Worm (Caenorhabditis elegans) whole organism, L3 larva: ENCODE results near the gene F11D11.12.

Experiments used
- aly-2 ChIP-seq: fragments of 150-350 bp; optimal IDR thresholded peaks from 2 replicates; lab custom pipeline; 2014; ENCODE audit warnings: missing biosample characterization, missing genetic modification characterization
- ama-1 ChIP-seq: fragments of 150-350 bp; optimal IDR thresholded peaks from 2 replicates; lab custom pipeline; 2018
- elt-3 ChIP-seq, 3 experiments: fragments of 150-350 bp in 1 of 3; sonication (generic microtip) in 2 of 3; optimal IDR thresholded peaks; 2 replicates in 2 of 3; 4 replicates in 1 of 3; lab custom pipeline; 2014 to 2017; ENCODE audit warnings: missing biosample characterization in 3 of 3, missing genetic modification characterization in 3 of 3
- nhr-23 ChIP-seq: fragments of 150-350 bp; optimal IDR thresholded peaks from 2 replicates; lab custom pipeline; 2014; ENCODE audit warnings: missing biosample characterization, missing genetic modification reagents, missing genetic modification characterization
- nhr-77 ChIP-seq: fragments of 150-350 bp; optimal IDR thresholded peaks from 2 replicates; lab custom pipeline; 2014; ENCODE audit warnings: missing biosample characterization, missing genetic modification characterization
- sea-2 ChIP-seq: fragments of 150-350 bp; sonication (generic microtip); optimal IDR thresholded peaks from 4 replicates; lab custom pipeline; 2014; ENCODE audit warnings: missing biosample characterization, missing genetic modification reagents, missing genetic modification characterization
- snpc-4 ChIP-seq: fragments of 150-350 bp; optimal IDR thresholded peaks from 2 replicates; lab custom pipeline; 2014; ENCODE audit warnings: missing biosample characterization, missing genetic modification characterization
- unc-62 ChIP-seq: fragments of 150-350 bp; sonication (generic microtip); optimal IDR thresholded peaks from 4 replicates; lab custom pipeline; 2014; ENCODE audit warnings: missing biosample characterization, missing genetic modification reagents, missing genetic modification characterization

ce11 chrV:18750445-18750844 lies at the start of gene F11D11.12, which contains the start of gene F11D11.21:
- TF ChIP-seq nhr-23 (tag; lab: Kevin White, UChicago) (no peak), nhr-77 (tag; lab: Kevin White, UChicago) (no peak), elt-3 (tag; optimal IDR thresholded peaks at IDR 0.05; lab: Kevin White, UChicago) (no peak), unc-62 (no peak), aly-2 (tag; lab: Kevin White, UChicago) (no peak), sea-2 (GFP tag; lab: Kevin White, UChicago) (no peak), ama-1 (no peak), snpc-4 (no peak)
